Fruit fly (Drosophila melanogaster): ENCODE measurements around the gene eIF1A.

The eIF1A gene

DNA sequence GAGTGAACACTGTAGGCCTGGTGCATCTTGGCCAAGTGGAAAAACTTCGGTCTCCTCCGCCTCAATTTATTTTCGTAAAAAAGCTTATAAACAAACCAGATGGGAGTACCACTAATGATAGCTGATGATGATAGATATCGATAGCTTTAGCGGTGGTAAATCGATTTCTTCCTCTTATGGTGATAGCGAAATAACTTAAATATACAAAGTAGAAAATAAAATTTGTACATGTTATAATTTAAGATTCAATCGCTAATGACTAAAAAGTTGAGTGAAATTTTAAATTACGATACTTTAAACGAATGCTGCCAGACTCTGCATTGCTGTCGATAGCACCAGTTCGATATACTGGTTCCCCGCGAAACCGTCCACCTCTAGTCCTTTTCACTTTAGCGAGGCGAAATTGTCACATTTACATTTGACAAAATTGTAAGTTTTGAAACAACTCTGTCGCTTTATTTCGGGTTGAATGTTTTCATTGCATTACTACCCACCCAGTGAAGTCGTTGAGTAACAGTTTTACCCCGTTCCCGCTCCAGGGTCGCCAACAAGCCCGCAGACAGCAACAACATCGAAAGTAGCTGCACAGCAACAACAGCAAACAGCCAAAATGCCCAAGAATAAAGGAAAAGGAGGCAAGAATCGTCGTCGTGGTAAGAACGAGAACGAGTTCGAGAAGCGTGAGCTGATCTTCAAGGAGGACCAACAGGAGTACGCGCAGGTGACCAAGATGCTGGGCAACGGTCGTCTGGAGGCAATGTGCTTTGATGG is at the start of gene eIF1A, which contains the start of gene Vps39 (continued):
- TF ChIP-seq Dek (tag; optimal IDR thresholded peaks at IDR 0.05) (peak; percentile 4), nom (GFP tag; optimal IDR thresholded peaks at IDR 0.05) (no peak), CG2712 (tag; optimal IDR thresholded peaks at IDR 0.05) (peak; percentile 67), insv (GFP tag; optimal IDR thresholded peaks at IDR 0.05) (no peak), CG4707 (GFP tag; optimal IDR thresholded peaks at IDR 0.05) (no peak), phol (tag; optimal IDR thresholded peaks at IDR 0.05) (peak; percentile 49), bbx (GFP tag; IDR thresholded peaks at IDR 0.05; ENCODE audit: partially characterized antibody) (peak; percentile 67), CG34224 (GFP tag; IDR thresholded peaks at IDR 0.05; ENCODE audit: partially characterized antibody) (peak; percentile 93), Camta (GFP tag; optimal IDR thresholded peaks at IDR 0.05) (peak; percentile 31), Dip2 (GFP tag; IDR thresholded peaks at IDR 0.05) (no peak), stwl (tag; optimal IDR thresholded peaks at IDR 0.05) (peak; percentile 60), CG14667 (GFP tag; IDR thresholded peaks at IDR 0.05) (no peak), Hr51 (GFP tag; optimal IDR thresholded peaks at IDR 0.05) (peak in 1 of 2 experiments; percentile 33), CG1233 (GFP tag; optimal IDR thresholded peaks at IDR 0.05) (no peak), lilli (GFP tag; optimal IDR thresholded peaks at IDR 0.05) (peak; percentile 70), CG6689 (GFP tag; IDR thresholded peaks at IDR 0.05) (peak; percentile 37; the same call in 1 of the 2 replicates), knrl (GFP tag; IDR thresholded peaks at IDR 0.05; ENCODE audit: partially characterized antibody) (peak; percentile 92), mam (GFP tag; optimal IDR thresholded peaks at IDR 0.05) (peak; percentile 47), Bgb (GFP tag; IDR thresholded peaks at IDR 0.05; ENCODE audit: partially characterized antibody) (peak; percentile 86), CG9797 (GFP tag; optimal IDR thresholded peaks at IDR 0.05) (peak; percentile 19), abd-A (tag; optimal IDR thresholded peaks at IDR 0.05) (no peak), psq (GFP tag; optimal IDR thresholded peaks at IDR 0.05) (no peak), Trl (optimal IDR thresholded peaks at IDR 0.05) (no peak), Trl (GFP tag; optimal IDR thresholded peaks at IDR 0.05) (peak; percentile 29), CG11456 (GFP tag; IDR thresholded peaks at IDR 0.05) (peak; percentile 35; the same call in 1 of the 3 replicates), lola (GFP tag; optimal IDR thresholded peaks at IDR 0.05) (peak in 1 of 3 experiments; percentile 24), chm (GFP tag; IDR thresholded peaks at IDR 0.05) (no peak), CG7372 (GFP tag; IDR thresholded peaks at IDR 0.05) (peak; percentile 53; the same call in 1 of the 2 replicates), trem (tag; optimal IDR thresholded peaks at IDR 0.05) (peak; percentile 95), crc (GFP tag; optimal IDR thresholded peaks at IDR 0.05) (no peak), Spps (tag; optimal IDR thresholded peaks at IDR 0.05) (peak; percentile 31), CG1832 (GFP tag; optimal IDR thresholded peaks at IDR 0.05) (no peak), fu2 (GFP tag; optimal IDR thresholded peaks at IDR 0.05) (no peak), CG14710 (tag; optimal IDR thresholded peaks at IDR 0.05) (peak; percentile 67), NfI (GFP tag; optimal IDR thresholded peaks at IDR 0.05) (peak; percentile 16), CG2129 (GFP tag; IDR thresholded peaks at IDR 0.05; ENCODE audit: partially characterized antibody) (peak; percentile 86), slbo (GFP tag; IDR thresholded peaks at IDR 0.05) (peak; percentile 56), zfh2 (GFP tag; optimal IDR thresholded peaks at IDR 0.05) (peak; percentile 15), CG1792 (GFP tag; optimal IDR thresholded peaks at IDR 0.05) (no peak), nmo (GFP tag; optimal IDR thresholded peaks at IDR 0.05) (peak; percentile 64), CG6791 (GFP tag; IDR thresholded peaks at IDR 0.05; ENCODE audit: partially characterized antibody) (peak; percentile 74; the same call in 2 of the 3 replicates), CG8944 (GFP tag; optimal IDR thresholded peaks at IDR 0.05) (peak; percentile 28), HLH54F (GFP tag; optimal IDR thresholded peaks at IDR 0.05) (peak; percentile 43), CG2199 (GFP tag; IDR thresholded peaks at IDR 0.05) (no peak), CG18476 (GFP tag; optimal IDR thresholded peaks at IDR 0.05) (peak; percentile 13), CG10959 (GFP tag; IDR thresholded peaks at IDR 0.05) (no peak), CG2116 (GFP tag; optimal IDR thresholded peaks at IDR 0.05) (peak; percentile 80), ara (GFP tag; IDR thresholded peaks at IDR 0.05) (no peak)
